Fruit fly (Drosophila melanogaster) whole organism, embryonic: Measurements from ENCODE around the gene CG17472.

Experiments
- Antp ChIP-seq: fragments of 200-800 bp; sonication (Bioruptor generic); optimal IDR thresholded peaks from 3 replicates; lab custom pipeline; 2016; ENCODE audit warnings: missing biosample characterization, missing genetic modification characterization
- BEAF-32 ChIP-seq: fragments of 200-800 bp; sonication (Bioruptor generic); optimal IDR thresholded peaks from 3 replicates; lab custom pipeline; 2017; ENCODE audit warnings: missing biosample characterization, missing genetic modification characterization, mild to moderate bottlenecking, moderate library complexity, missing genetic modification reagents
- BtbVII ChIP-seq: fragments of 200-800 bp; sonication (Bioruptor generic); optimal IDR thresholded peaks from 3 replicates; lab custom pipeline; 2017; ENCODE audit warnings: missing biosample characterization, mild to moderate bottlenecking, missing genetic modification characterization
- CG12391 ChIP-seq: fragments of 200-800 bp; sonication (Bioruptor generic); optimal IDR thresholded peaks from 3 replicates; lab custom pipeline; 2018; ENCODE audit warnings: missing biosample characterization, mild to moderate bottlenecking, missing genetic modification characterization, moderate library complexity
- CG12659 ChIP-seq: fragments of 200-800 bp; sonication (Bioruptor generic); optimal IDR thresholded peaks from 3 replicates; lab custom pipeline; 2017; ENCODE audit warnings: mild to moderate bottlenecking, missing biosample characterization, missing genetic modification reagents, missing genetic modification characterization
- CG13424 ChIP-seq: fragments of 200-800 bp; sonication (Bioruptor generic); optimal IDR thresholded peaks from 2 replicates; lab custom pipeline; 2019; ENCODE audit warnings: missing biosample characterization, mild to moderate bottlenecking, missing genetic modification characterization, moderate library complexity
- CG14710 ChIP-seq: fragments of 200-800 bp; sonication (Bioruptor generic); optimal IDR thresholded peaks from 3 replicates; lab custom pipeline; 2019; ENCODE audit warnings: missing biosample characterization, mild to moderate bottlenecking, missing genetic modification characterization, moderate library complexity
- CG15514 ChIP-seq: fragments of 200-800 bp; sonication (Bioruptor generic); optimal IDR thresholded peaks from 3 replicates; lab custom pipeline; 2017; ENCODE audit warnings: missing biosample characterization, missing genetic modification characterization, mild to moderate bottlenecking, moderate library complexity, missing genetic modification reagents
- CG17612 ChIP-seq: fragments of 200-800 bp; sonication (Bioruptor generic); IDR thresholded peaks from 2 replicates; pipeline ENCODE4 v1.3.6; 2022; ENCODE audit warnings: missing biosample characterization, missing genetic modification characterization
- CG33213 ChIP-seq: fragments of 200-800 bp; sonication (Bioruptor generic); optimal IDR thresholded peaks from 3 replicates; lab custom pipeline; 2016; ENCODE audit warnings: missing biosample characterization, missing genetic modification characterization
- CG34422 ChIP-seq: fragments of 200-800 bp; sonication (Bioruptor generic); IDR thresholded peaks from 3 replicates; pipeline ENCODE4 v1.3.6; 2022; ENCODE audit warnings: missing biosample characterization, missing genetic modification characterization
- CG3726 ChIP-seq: fragments of 200-800 bp; sonication (Bioruptor generic); IDR thresholded peaks from 3 replicates; pipeline ENCODE4, ENCODE4 v1.3.6; 2022; ENCODE audit warnings: missing biosample characterization, missing genetic modification characterization
- CG6765 ChIP-seq: fragments of 200-800 bp; sonication (Bioruptor generic); optimal IDR thresholded peaks from 3 replicates; lab custom pipeline; 2017; ENCODE audit warnings: missing biosample characterization, mild to moderate bottlenecking, missing genetic modification characterization
- CG7357 ChIP-seq: fragments of 200-800 bp; sonication (Bioruptor generic); IDR thresholded peaks from 3 replicates; pipeline ENCODE4 v1.3.6; 2022; ENCODE audit warnings: missing biosample characterization, missing genetic modification characterization
- CG9437 ChIP-seq: fragments of 200-800 bp; sonication (Bioruptor generic); optimal IDR thresholded peaks from 2 replicates; lab custom pipeline; 2018; ENCODE audit warnings: missing biosample characterization, mild to moderate bottlenecking, missing genetic modification characterization
- Camta ChIP-seq: fragments of 200-800 bp; sonication (Bioruptor generic); optimal IDR thresholded peaks from 2 replicates; lab custom pipeline; 2016; ENCODE audit warnings: missing biosample characterization, missing genetic modification characterization
- CoRest ChIP-seq: fragments of 200-800 bp; sonication (Bioruptor generic); optimal IDR thresholded peaks from 3 replicates; lab custom pipeline; 2018; ENCODE audit warnings: missing biosample characterization, mild to moderate bottlenecking, missing genetic modification characterization, moderate library complexity
- Dll ChIP-seq: fragments of 200-800 bp; sonication (Bioruptor generic); IDR thresholded peaks from 4 replicates; pipeline ENCODE4 v1.3.6; 2022; ENCODE audit warnings: missing biosample characterization, missing genetic modification characterization; ENCODE audit not compliant: partially characterized antibody
- Dp ChIP-seq: fragments of 200-800 bp; sonication (Bioruptor generic); optimal IDR thresholded peaks from 2 replicates; lab custom pipeline; 2018; ENCODE audit warnings: missing biosample characterization, mild to moderate bottlenecking, missing genetic modification characterization, moderate library complexity
- E2f2 ChIP-seq: fragments of 200-800 bp; sonication (Bioruptor generic); IDR thresholded peaks from 2 replicates; pipeline ENCODE4 v1.3.6; 2022; ENCODE audit warnings: missing biosample characterization, missing genetic modification characterization
- ERR ChIP-seq: fragments of 200-800 bp; sonication (Bioruptor generic); optimal IDR thresholded peaks from 2 replicates; lab custom pipeline; 2016; ENCODE audit warnings: missing biosample characterization, missing genetic modification characterization
- Eip74EF ChIP-seq, 2 experiments: fragments of 200-800 bp in 1 of 2; fragments of >200 bp in 1 of 2; sonication (Bioruptor generic) in 1 of 2; optimal IDR thresholded peaks; 2 replicates each; lab custom pipeline; 2017 to 2019; ENCODE audit warnings: missing biosample characterization in 2 of 2, missing genetic modification characterization in 2 of 2, mild to moderate bottlenecking in 1 of 2, moderate library complexity in 1 of 2
- Ets97D ChIP-seq: fragments of 200-800 bp; sonication (Bioruptor generic); optimal IDR thresholded peaks from 3 replicates; lab custom pipeline; 2016; ENCODE audit warnings: missing biosample characterization, missing genetic modification characterization
- H2.0 ChIP-seq: fragments of 200-800 bp; sonication (Bioruptor generic); IDR thresholded peaks from 2 replicates; pipeline ENCODE4 v1.3.6; 2022; ENCODE audit warnings: missing biosample characterization, missing genetic modification characterization
- Hr78 ChIP-seq, 2 experiments: fragments of 200-800 bp in 1 of 2; fragments of >200 bp in 1 of 2; sonication (Bioruptor generic) in 1 of 2; optimal IDR thresholded peaks; 2 replicates each; lab custom pipeline; 2017 to 2019; ENCODE audit warnings: missing biosample characterization in 2 of 2, missing genetic modification characterization in 2 of 2, mild to moderate bottlenecking in 1 of 2, moderate library complexity in 1 of 2
- Hsf ChIP-seq: fragments of 200-800 bp; sonication (Bioruptor generic); optimal IDR thresholded peaks from 3 replicates; lab custom pipeline; 2016; ENCODE audit warnings: missing biosample characterization, missing genetic modification characterization
- Jarid2 ChIP-seq: fragments of 200-800 bp; sonication (Bioruptor generic); optimal IDR thresholded peaks from 3 replicates; lab custom pipeline; 2017; ENCODE audit warnings: mild to moderate bottlenecking, missing biosample characterization, missing genetic modification reagents, missing genetic modification characterization
- MBD-R2 ChIP-seq: fragments of 200-800 bp; sonication (Bioruptor generic); IDR thresholded peaks from 2 replicates; pipeline ENCODE4 v1.3.6; 2022; ENCODE audit warnings: missing biosample characterization, missing genetic modification characterization
- MESR4 ChIP-seq: fragments of 200-800 bp; sonication (Bioruptor generic); optimal IDR thresholded peaks from 2 replicates; lab custom pipeline; 2018; ENCODE audit warnings: missing biosample characterization, mild to moderate bottlenecking, missing genetic modification characterization, moderate library complexity
- Med ChIP-seq: fragments of 200-800 bp; sonication (Bioruptor generic); peaks from one replicate; lab custom pipeline; 2016; ENCODE audit warnings: missing biosample characterization, missing genetic modification characterization, mild to moderate bottlenecking, inconsistent platforms, moderate library complexity
- Mes4 ChIP-seq: fragments of 200-800 bp; sonication (Bioruptor generic); optimal IDR thresholded peaks from 2 replicates; lab custom pipeline; 2016; ENCODE audit warnings: missing biosample characterization, missing genetic modification characterization
- Ptx1 ChIP-seq: fragments of 200-800 bp; sonication (Bioruptor generic); IDR thresholded peaks from 2 replicates; pipeline ENCODE4 v1.3.6; 2022; ENCODE audit warnings: missing biosample characterization, missing genetic modification characterization
- Trl ChIP-seq, 3 experiments: fragments of >200 bp in 2 of 3; fragments of 200-800 bp in 1 of 3; sonication (Bioruptor generic) in 1 of 3; optimal IDR thresholded peaks; 2 replicates in 1 of 3; 3 replicates in 2 of 3; lab custom pipeline; 2016 to 2017; ENCODE audit warnings: missing biosample characterization in 1 of 3, missing genetic modification characterization in 1 of 3
- ac ChIP-seq: fragments of 200-800 bp; sonication (Bioruptor generic); optimal IDR thresholded peaks from 3 replicates; lab custom pipeline; 2017; ENCODE audit warnings: missing biosample characterization, mild to moderate bottlenecking, missing genetic modification characterization
- amos ChIP-seq: fragments of 200-800 bp; sonication (Bioruptor generic); IDR thresholded peaks from 2 replicates; pipeline ENCODE4 v1.3.6; 2022; ENCODE audit warnings: missing biosample characterization, missing genetic modification characterization; ENCODE audit not compliant: partially characterized antibody
- bbx ChIP-seq: fragments of 200-800 bp; sonication (Bioruptor generic); IDR thresholded peaks from 2 replicates; pipeline ENCODE4 v1.3.6; 2022; ENCODE audit warnings: missing biosample characterization, missing genetic modification characterization; ENCODE audit not compliant: partially characterized antibody
- chn ChIP-seq: fragments of 200-800 bp; sonication (Bioruptor generic); optimal IDR thresholded peaks from 2 replicates; lab custom pipeline; 2016; ENCODE audit warnings: missing biosample characterization, missing genetic modification characterization
- da ChIP-seq: fragments of 200-800 bp; sonication (Bioruptor generic); optimal IDR thresholded peaks from 2 replicates; lab custom pipeline; 2016; ENCODE audit warnings: missing biosample characterization, missing genetic modification characterization
- dmrt11E ChIP-seq: fragments of 200-800 bp; sonication (Bioruptor generic); optimal IDR thresholded peaks from 3 replicates; lab custom pipeline; 2018; ENCODE audit warnings: missing biosample characterization, mild to moderate bottlenecking, missing genetic modification characterization, moderate library complexity
- esg ChIP-seq: fragments of 200-800 bp; sonication (Bioruptor generic); conservative IDR thresholded peaks from 2 replicates; pipeline ENCODE4 v1.3.6; 2022; ENCODE audit warnings: missing biosample characterization, missing genetic modification characterization
- ind ChIP-seq: fragments of 200-800 bp; sonication (Bioruptor generic); optimal IDR thresholded peaks from 3 replicates; lab custom pipeline; 2016; ENCODE audit warnings: missing biosample characterization, missing genetic modification characterization
- ken ChIP-seq: fragments of 200-800 bp; sonication (Bioruptor generic); IDR thresholded peaks from 3 replicates; pipeline ENCODE4 v1.3.6; 2022; ENCODE audit warnings: missing biosample characterization, missing genetic modification characterization
- kni ChIP-seq: fragments of 200-800 bp; sonication (Bioruptor generic); optimal IDR thresholded peaks from 3 replicates; lab custom pipeline; 2017; ENCODE audit warnings: mild to moderate bottlenecking, missing biosample characterization, missing genetic modification reagents, missing genetic modification characterization
- lmd ChIP-seq: fragments of 200-800 bp; sonication (Bioruptor generic); IDR thresholded peaks from 2 replicates; pipeline ENCODE4 v1.3.6; 2022; ENCODE audit warnings: missing biosample characterization, missing genetic modification characterization
- ranshi ChIP-seq: fragments of 200-800 bp; sonication (Bioruptor generic); IDR thresholded peaks from 2 replicates; pipeline ENCODE4 v1.3.6; 2022; ENCODE audit warnings: missing biosample characterization, missing genetic modification characterization
- row ChIP-seq: fragments of 200-800 bp; sonication (Bioruptor generic); IDR thresholded peaks from 3 replicates; pipeline ENCODE4 v1.3.6; 2022; ENCODE audit warnings: missing biosample characterization, missing genetic modification characterization
- sens ChIP-seq: fragments of 200-800 bp; sonication (Bioruptor generic); peaks from one replicate; lab custom pipeline; 2016; ENCODE audit warnings: missing biosample characterization, missing genetic modification characterization
- seq ChIP-seq: fragments of 200-800 bp; sonication (Bioruptor generic); IDR thresholded peaks from 2 replicates; pipeline ENCODE4 v1.3.6; 2022; ENCODE audit warnings: missing biosample characterization, missing genetic modification characterization
- tgo ChIP-seq: fragments of 200-800 bp; sonication (Bioruptor generic); IDR thresholded peaks from 3 replicates; pipeline ENCODE4 v1.3.6; 2022; ENCODE audit warnings: missing biosample characterization, missing genetic modification characterization
- zfh1 ChIP-seq: fragments of 200-800 bp; sonication (Bioruptor generic); IDR thresholded peaks from 3 replicates; pipeline ENCODE4 v1.3.6; 2022; ENCODE audit warnings: missing biosample characterization, missing genetic modification characterization

Gene CG17472

DNA sequence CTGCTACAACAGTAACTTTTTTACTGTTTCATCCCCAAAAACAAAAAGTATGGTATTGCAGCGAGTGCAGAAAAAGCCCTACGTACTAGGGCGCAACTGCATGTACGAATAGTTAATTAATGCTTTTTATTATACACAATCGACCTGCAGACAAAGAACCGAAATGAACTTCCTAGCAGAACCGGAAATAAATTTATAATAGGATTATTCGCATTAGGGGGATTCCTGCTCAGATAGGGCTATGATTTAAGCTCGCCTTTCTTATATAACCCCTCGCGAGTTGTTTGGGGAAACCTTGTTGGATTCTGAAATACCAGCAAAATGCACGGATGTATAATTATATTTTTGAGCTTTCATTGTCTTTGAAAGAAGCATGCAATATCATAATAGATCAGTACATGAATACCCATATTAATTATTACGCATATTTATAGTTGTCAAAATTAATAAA lies 47.4 kb downstream of the CG17472 start, which contains the start of gene Cen (continued):
- TF ChIP-seq CG33213 (GFP tag; lab: Kevin White, UChicago) (peak; percentile 18), BtbVII (GFP tag; lab: Kevin White, UChicago) (no peak), CG3726 (GFP tag; lab: Robert Waterston, UW) (no peak), ac (GFP tag; lab: Kevin White, UChicago) (no peak), seq (peak; percentile 12; the same call in 1 of the 2 replicates), CG7357 (GFP tag; lab: Robert Waterston, UW) (no peak), Hsf (GFP tag; lab: Kevin White, UChicago) (peak; percentile 48), CG6765 (GFP tag; lab: Kevin White, UChicago) (no peak), Trl (optimal IDR thresholded peaks at IDR 0.05; lab: Kevin White, UChicago) (no peak), Trl (GFP tag; optimal IDR thresholded peaks at IDR 0.05; lab: Kevin White, UChicago) (peak; percentile 32), Camta (GFP tag; lab: Kevin White, UChicago) (peak; percentile 48), ind (no peak), CG14710 (peak; percentile 22), MBD-R2 (GFP tag; lab: Robert Waterston, UW) (peak; percentile 40; the same call in 1 of the 2 replicates), Antp (GFP tag; lab: Kevin White, UChicago) (no peak), sens (GFP tag; lab: Kevin White, UChicago) (peak; percentile 93), ken (peak; percentile 63; the same call in 1 of the 3 replicates), CG17612 (GFP tag; lab: Robert Waterston, UW) (no peak), Mes4 (GFP tag; lab: Kevin White, UChicago) (peak; percentile 18), CG13424 (peak; percentile 23), zfh1 (peak; percentile 41; the same call in 1 of the 3 replicates), CG9437 (GFP tag; lab: Kevin White, UChicago) (peak; percentile 36), ranshi (GFP tag; lab: Robert Waterston, UW) (no peak), kni (GFP tag; lab: Kevin White, UChicago) (no peak), dmrt11E (tag; lab: Kevin White, UChicago) (peak; percentile 40), Jarid2 (GFP tag; lab: Kevin White, UChicago) (no peak), Eip74EF (GFP tag; optimal IDR thresholded peaks at IDR 0.05; lab: Kevin White, UChicago) (no peak), lmd (peak; percentile 54; the same call in 1 of the 2 replicates), Ptx1 (peak; percentile 56; the same call in 1 of the 2 replicates), CG12659 (GFP tag; lab: Kevin White, UChicago) (peak; percentile 47), CG34422 (no peak), CG15514 (GFP tag; lab: Kevin White, UChicago) (peak; percentile 47), H2.0 (peak; percentile 45), CG12391 (tag; lab: Kevin White, UChicago) (peak; percentile 51), row (GFP tag; lab: Robert Waterston, UW) (peak; percentile 66; the same call in 2 of the 3 replicates), da (GFP tag; lab: Kevin White, UChicago) (no peak), Hr78 (GFP tag; optimal IDR thresholded peaks at IDR 0.05; lab: Kevin White, UChicago) (no peak), Med (peak; percentile 89), ERR (no peak), Ets97D (GFP tag; lab: Kevin White, UChicago) (peak; percentile 58)
- TF ChIP-seq, all 482 proteins: peak for 107

DNA sequence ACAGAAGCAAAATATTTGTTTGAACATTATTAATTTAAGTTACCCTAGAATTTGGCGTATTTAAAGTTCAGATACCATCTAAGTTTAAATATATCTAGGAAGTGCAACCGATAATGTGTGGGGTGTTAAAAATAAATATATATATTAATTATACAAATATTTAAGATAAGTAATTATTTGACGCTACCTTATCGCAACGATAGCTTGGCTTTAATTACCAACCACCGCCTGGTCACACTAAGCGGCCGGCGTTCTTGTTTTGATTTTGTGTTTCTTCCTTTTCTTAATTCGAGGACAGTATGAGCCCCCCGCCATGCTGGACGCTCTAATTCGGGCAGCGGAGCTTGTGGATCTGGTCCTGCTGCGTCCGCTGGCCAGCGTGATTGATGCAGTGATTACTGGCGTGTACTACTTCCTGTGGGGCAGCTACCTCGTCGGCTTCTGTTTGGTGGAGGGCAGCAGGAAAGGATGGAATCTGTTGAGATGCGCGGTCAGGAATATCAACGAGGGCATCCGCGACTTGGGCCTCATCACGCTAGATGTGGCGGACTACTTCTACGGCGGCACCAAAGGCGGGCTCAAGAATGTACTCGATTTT lies 47.9 kb downstream of the CG17472 start, which contains the start of gene CG2617:
TSS of gene CG2617 (plus strand) at position 233 of the 598 bp plus-strand sequence.
- TF ChIP-seq Dll (peak; percentile 61; the same call in 2 of the 4 replicates), BEAF-32 (peak; percentile 54), bbx (peak; percentile 21; the same call in 1 of the 2 replicates), tgo (0 out of 3 replicates have a peak, but pooled peaks have one; percentile 8), chn (GFP tag; lab: Kevin White, UChicago) (no peak), esg (GFP tag; lab: Robert Waterston, UW) (0 out of 2 replicates have a peak, but pooled peaks have one; percentile 2), Dp (peak; percentile 44), MESR4 (peak; percentile 18), CoRest (tag; lab: Kevin White, UChicago) (peak; percentile 33), amos (GFP tag; lab: Robert Waterston, UW) (peak; percentile 37; the same call in 1 of the 2 replicates), E2f2 (GFP tag; lab: Robert Waterston, UW) (peak; percentile 65)
